Fruit fly (Drosophila melanogaster) whole organism, wandering third instar larva: Measurements from ENCODE around the gene Or22b.

Source experiments
- Abd-B ChIP-seq: fragments of >200 bp; optimal IDR thresholded peaks from 2 replicates; lab custom pipeline; 2017; ENCODE audit warnings: missing biosample characterization, missing genetic modification characterization
- Dfd ChIP-seq: fragments of >200 bp; optimal IDR thresholded peaks from 2 replicates; lab custom pipeline; 2017; ENCODE audit warnings: missing biosample characterization, missing genetic modification characterization
- N ChIP-seq: fragments of >200 bp; optimal IDR thresholded peaks from 2 replicates; lab custom pipeline; 2018; ENCODE audit warnings: missing biosample characterization, missing external identifiers, missing genetic modification characterization
- dmrt93B ChIP-seq: fragments of 200-800 bp; sonication (Bioruptor generic); optimal IDR thresholded peaks from 2 replicates; lab custom pipeline; 2018; ENCODE audit warnings: missing biosample characterization, mild to moderate bottlenecking, missing genetic modification characterization
- pan ChIP-seq: fragments of >200 bp; optimal IDR thresholded peaks from 2 replicates; lab custom pipeline; 2017
- rgr ChIP-seq: fragments of 200-800 bp; sonication (Bioruptor generic); optimal IDR thresholded peaks from 3 replicates; lab custom pipeline; 2016; ENCODE audit warnings: missing biosample characterization, mild to moderate bottlenecking, missing genetic modification characterization
- tai ChIP-seq: sonication (Bioruptor generic); optimal IDR thresholded peaks from 2 replicates; lab custom pipeline; 2016; ENCODE audit warnings: missing biosample characterization, missing genetic modification characterization

DNA sequence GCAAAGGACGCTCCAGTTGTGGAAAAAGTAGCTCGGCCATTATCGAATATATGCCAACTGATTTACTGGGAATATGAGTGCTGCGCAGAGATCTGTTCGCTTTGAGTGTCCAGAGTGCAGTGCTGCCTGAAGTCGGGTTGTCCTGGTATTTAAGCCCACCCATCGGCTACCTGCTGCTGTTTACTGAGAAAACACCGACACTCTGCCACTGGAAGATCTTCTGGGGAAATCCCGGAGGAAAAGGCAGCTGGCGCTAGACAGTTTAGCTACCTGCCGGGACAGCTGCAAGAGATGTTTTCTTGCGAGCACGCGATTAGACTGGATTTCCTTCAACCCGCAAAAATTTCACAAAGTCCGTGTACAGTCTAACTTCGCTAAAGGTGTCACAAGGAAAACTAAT, 4.5 kb upstream of the Or22b start, which contains the start of gene halo:
- TF ChIP-seq Dfd (GFP tag; lab: Kevin White, UChicago) = no peak
- no peak for TF ChIP-seq pan (lab: Kevin White, UChicago)
- no peak for TF ChIP-seq N (GFP tag; lab: Kevin White, UChicago)
- TF ChIP-seq tai (GFP tag; lab: Kevin White, UChicago) = no peak
- no peak for TF ChIP-seq rgr (GFP tag; lab: Kevin White, UChicago)
- TF ChIP-seq Abd-B (GFP tag; lab: Kevin White, UChicago) = no peak
- TF ChIP-seq dmrt93B = no peak
